Worm (Caenorhabditis elegans) whole organism, L2 larva: ENCODE measurements around the gene inos-1.
A peak's percentile ranks its signal among the peaks of the same experiment; 100 is the strongest.

Experiments used
- C34F6.9 ChIP-seq: fragments of 150-350 bp; optimal IDR thresholded peaks from 2 replicates; lab custom pipeline; 2014; ENCODE audit warnings: missing biosample characterization, missing genetic modification characterization
- F13H6.1 ChIP-seq: sonication (generic microtip); optimal IDR thresholded peaks from 2 replicates; lab custom pipeline; 2016; ENCODE audit warnings: missing genetic modification characterization, missing compliant biosample characterization
- R02D3.7 ChIP-seq: fragments of 150-350 bp; optimal IDR thresholded peaks from 2 replicates; lab custom pipeline; 2014; ENCODE audit warnings: missing biosample characterization, missing genetic modification characterization
- Y55F3AM.14 ChIP-seq: fragments of 200-800 bp; sonication (Bioruptor generic); optimal IDR thresholded peaks from 2 replicates; lab custom pipeline; 2018; ENCODE audit warnings: mild to moderate bottlenecking, missing genetic modification characterization, missing compliant biosample characterization
- ZK546.5 ChIP-seq: sonication (generic microtip); optimal IDR thresholded peaks from 2 replicates; lab custom pipeline; 2017; ENCODE audit warnings: missing biosample characterization, missing genetic modification characterization
- alr-1 ChIP-seq: fragments of 150-350 bp; optimal IDR thresholded peaks from 2 replicates; lab custom pipeline; 2014; ENCODE audit warnings: missing biosample characterization, missing genetic modification characterization
- aly-2 ChIP-seq: fragments of 150-350 bp; optimal IDR thresholded peaks from 2 replicates; lab custom pipeline; 2014; ENCODE audit warnings: missing biosample characterization, missing genetic modification characterization
- ama-1 ChIP-seq: fragments of 150-350 bp; optimal IDR thresholded peaks from 2 replicates; lab custom pipeline; 2018; ENCODE audit warnings: inconsistent platforms
- blmp-1 ChIP-seq: sonication (generic microtip); optimal IDR thresholded peaks from 2 replicates; lab custom pipeline; 2017; ENCODE audit warnings: missing genetic modification characterization, mild to moderate bottlenecking, missing compliant biosample characterization, antibody characterized with exemption, moderate library complexity; ENCODE audit not compliant: insufficient read depth
- ceh-16 ChIP-seq: fragments of 150-350 bp; optimal IDR thresholded peaks from 2 replicates; lab custom pipeline; 2014; ENCODE audit warnings: missing biosample characterization, missing genetic modification characterization
- ceh-82 ChIP-seq: fragments of 150-350 bp; optimal IDR thresholded peaks from 2 replicates; lab custom pipeline; 2014; ENCODE audit warnings: missing biosample characterization, missing genetic modification characterization
- crh-2 ChIP-seq: sonication (generic microtip); optimal IDR thresholded peaks from 2 replicates; lab custom pipeline; 2017; ENCODE audit warnings: missing biosample characterization, missing genetic modification characterization
- dmd-4 ChIP-seq: sonication (generic microtip); optimal IDR thresholded peaks from 2 replicates; lab custom pipeline; 2017; ENCODE audit warnings: missing biosample characterization, missing genetic modification characterization
- egl-27 ChIP-seq: sonication (generic microtip); optimal IDR thresholded peaks from 3 replicates; lab custom pipeline; 2017; ENCODE audit warnings: missing biosample characterization, missing genetic modification reagents, missing genetic modification characterization
- elt-1 ChIP-seq: fragments of 150-350 bp; optimal IDR thresholded peaks from 2 replicates; lab custom pipeline; 2014; ENCODE audit warnings: missing biosample characterization, missing genetic modification characterization
- elt-3 ChIP-seq: sonication (generic microtip); optimal IDR thresholded peaks from 2 replicates; lab custom pipeline; 2017; ENCODE audit warnings: missing biosample characterization, missing genetic modification characterization
- fos-1 ChIP-seq: fragments of 150-350 bp; optimal IDR thresholded peaks from 2 replicates; lab custom pipeline; 2014; ENCODE audit warnings: missing biosample characterization, missing genetic modification characterization
- gmeb-1 ChIP-seq: fragments of 150-350 bp; optimal IDR thresholded peaks from 2 replicates; lab custom pipeline; 2014; ENCODE audit warnings: missing biosample characterization, missing genetic modification characterization
- lin-11 ChIP-seq: fragments of 150-350 bp; sonication (generic microtip); optimal IDR thresholded peaks from 2 replicates; lab custom pipeline; 2014; ENCODE audit warnings: missing biosample characterization, missing genetic modification characterization, inconsistent platforms, mixed read lengths
- lin-13 ChIP-seq: fragments of 150-350 bp; optimal IDR thresholded peaks from 2 replicates; lab custom pipeline; 2014; ENCODE audit warnings: missing biosample characterization, missing genetic modification reagents, missing genetic modification characterization
- lin-39 ChIP-seq: fragments of 150-350 bp; optimal IDR thresholded peaks from 2 replicates; lab custom pipeline; 2014; ENCODE audit warnings: missing biosample characterization, missing genetic modification reagents, missing genetic modification characterization
- lsy-2 ChIP-seq, 2 experiments: fragments of 150-350 bp in 1 of 2; sonication (generic microtip) in 1 of 2; optimal IDR thresholded peaks; 2 replicates each; lab custom pipeline; 2014 to 2017; ENCODE audit warnings: missing biosample characterization in 2 of 2, missing genetic modification characterization in 2 of 2
- mab-5 ChIP-seq: fragments of 150-350 bp; optimal IDR thresholded peaks from 2 replicates; lab custom pipeline; 2014; ENCODE audit warnings: missing biosample characterization, missing genetic modification characterization
- mbf-1 ChIP-seq: sonication (generic microtip); optimal IDR thresholded peaks from 2 replicates; lab custom pipeline; 2017; ENCODE audit warnings: missing biosample characterization, missing genetic modification characterization
- mdl-1 ChIP-seq, 2 experiments: fragments of 150-350 bp in 1 of 2; sonication (generic microtip) in 1 of 2; optimal IDR thresholded peaks; 2 replicates each; lab custom pipeline; 2017; ENCODE audit warnings: missing biosample characterization in 2 of 2, missing genetic modification characterization in 2 of 2
- nhr-10 ChIP-seq: sonication (generic microtip); optimal IDR thresholded peaks from 2 replicates; lab custom pipeline; 2017; ENCODE audit warnings: missing biosample characterization, missing genetic modification characterization
- nhr-11 ChIP-seq: fragments of 150-350 bp; optimal IDR thresholded peaks from 2 replicates; lab custom pipeline; 2014; ENCODE audit warnings: missing biosample characterization, missing genetic modification characterization
- nhr-12 ChIP-seq: fragments of 150-350 bp; optimal IDR thresholded peaks from 2 replicates; lab custom pipeline; 2014; ENCODE audit warnings: missing biosample characterization, missing genetic modification characterization
- nhr-129 ChIP-seq: fragments of 150-350 bp; optimal IDR thresholded peaks from 2 replicates; lab custom pipeline; 2014; ENCODE audit warnings: missing biosample characterization, missing genetic modification characterization
- nhr-21 ChIP-seq: fragments of 150-350 bp; optimal IDR thresholded peaks from 2 replicates; lab custom pipeline; 2014; ENCODE audit warnings: missing biosample characterization, missing genetic modification characterization
- nhr-77 ChIP-seq: fragments of 150-350 bp; optimal IDR thresholded peaks from 2 replicates; lab custom pipeline; 2014; ENCODE audit warnings: missing biosample characterization, missing genetic modification characterization
- peb-1 ChIP-seq: fragments of 150-350 bp; optimal IDR thresholded peaks from 2 replicates; lab custom pipeline; 2014; ENCODE audit warnings: missing biosample characterization, missing genetic modification characterization
- skn-1 ChIP-seq: sonication (generic microtip); optimal IDR thresholded peaks from 2 replicates; lab custom pipeline; 2017; ENCODE audit warnings: missing biosample characterization, missing genetic modification characterization
- sma-3 ChIP-seq: sonication (generic microtip); optimal IDR thresholded peaks from 2 replicates; lab custom pipeline; 2016; ENCODE audit warnings: missing genetic modification reagents, missing genetic modification characterization, missing compliant biosample characterization
- sma-9 ChIP-seq, 2 experiments: fragments of 150-350 bp in 1 of 2; sonication (generic microtip) in 1 of 2; optimal IDR thresholded peaks; 2 replicates each; lab custom pipeline; 2014 to 2016; ENCODE audit warnings: missing genetic modification characterization in 2 of 2, mild to moderate bottlenecking in 1 of 2, missing biosample characterization in 1 of 2, missing compliant biosample characterization in 1 of 2, missing genetic modification reagents in 1 of 2, moderate library complexity in 1 of 2
- snpc-4 ChIP-seq: fragments of 150-350 bp; optimal IDR thresholded peaks from 2 replicates; lab custom pipeline; 2014; ENCODE audit warnings: missing biosample characterization, missing genetic modification characterization
- unc-39 ChIP-seq: fragments of 150-350 bp; optimal IDR thresholded peaks from 2 replicates; lab custom pipeline; 2014; ENCODE audit warnings: missing biosample characterization, missing genetic modification characterization
- unc-55 ChIP-seq: fragments of 150-350 bp; sonication (generic microtip); optimal IDR thresholded peaks from 3 replicates; lab custom pipeline; 2014; ENCODE audit warnings: missing biosample characterization, missing genetic modification reagents, missing genetic modification characterization
- zag-1 ChIP-seq: fragments of 150-350 bp; optimal IDR thresholded peaks from 2 replicates; lab custom pipeline; 2014; ENCODE audit warnings: missing biosample characterization, missing genetic modification characterization
- ztf-1 ChIP-seq: fragments of 200-800 bp; sonication (Bioruptor generic); conservative IDR thresholded peaks from 2 replicates; pipeline ENCODE4 v1.3.6; 2022; ENCODE audit warnings: missing genetic modification characterization, missing compliant biosample characterization
- ztf-11 ChIP-seq: sonication (generic microtip); optimal IDR thresholded peaks from 2 replicates; lab custom pipeline; 2017; ENCODE audit warnings: missing biosample characterization, missing genetic modification characterization
- ztf-4 ChIP-seq: fragments of 150-350 bp; optimal IDR thresholded peaks from 2 replicates; lab custom pipeline; 2014; ENCODE audit warnings: missing biosample characterization, missing genetic modification characterization

Gene inos-1

DNA sequence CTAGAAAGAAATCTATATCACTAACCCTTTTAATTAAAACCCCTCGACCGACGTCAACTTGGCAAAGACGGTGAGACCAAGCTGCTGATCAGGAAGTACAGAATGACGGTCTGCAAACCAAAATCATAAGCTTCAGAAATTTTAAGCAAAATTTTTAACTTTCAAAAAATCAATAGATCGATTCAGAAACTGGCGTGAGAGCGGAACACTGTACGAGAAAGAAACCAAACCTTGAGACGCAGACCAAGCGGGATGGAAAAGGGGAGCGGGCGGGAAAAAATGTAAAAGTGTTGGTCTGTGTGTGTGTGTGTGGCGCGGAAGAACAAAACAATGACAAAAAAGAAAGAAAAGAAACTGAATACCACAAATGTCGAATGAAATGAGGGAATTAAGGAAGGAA is 48.4 kb upstream of the inos-1 start, which contains the start of the genes F44E5.17 and gpb-1:
Gene F44E5.17 (minus strand): TSS at position 101 of the 400 bp plus-strand sequence.
Gene gpb-1 (minus strand): TSS at position 118 of the 400 bp plus-strand sequence.
- TF ChIP-seq ceh-82 (tag; lab: Kevin White, UChicago) (no peak), snpc-4 (tag; lab: Kevin White, UChicago) (no peak), lin-39 (no peak), mab-5 (tag; lab: Kevin White, UChicago) (no peak), nhr-11 (no peak), R02D3.7 (tag; lab: Kevin White, UChicago) (no peak), elt-3 (tag; lab: Kevin White, UChicago) (no peak), blmp-1 (tag; lab: Kevin White, UChicago) (no peak), C34F6.9 (tag; lab: Kevin White, UChicago) (no peak), dmd-4 (tag; lab: Kevin White, UChicago) (no peak), nhr-12 (tag; lab: Kevin White, UChicago) (no peak), ceh-16 (tag; lab: Kevin White, UChicago) (no peak)

DNA sequence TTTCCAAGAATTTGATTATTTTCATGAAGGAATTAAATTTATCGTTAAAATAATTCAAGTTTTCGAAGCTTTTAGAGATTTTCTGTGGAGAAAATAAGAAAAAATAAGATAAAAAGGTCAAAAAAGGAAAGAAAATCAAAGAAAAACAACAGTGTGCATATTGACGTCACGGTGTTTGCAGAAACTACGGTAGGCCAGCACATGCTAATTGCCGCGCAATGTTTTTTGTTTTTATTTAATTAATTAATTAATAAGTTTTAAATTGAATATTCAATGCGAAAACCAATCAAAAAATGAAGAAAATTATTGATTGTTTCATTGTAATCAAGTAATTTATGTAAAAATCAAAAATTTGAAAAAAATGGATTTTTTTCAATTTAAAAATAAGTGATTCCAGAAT is 47.8 kb upstream of the inos-1 start:
- TF ChIP-seq R02D3.7 (tag; lab: Kevin White, UChicago) = no peak
- TF ChIP-seq ceh-16 (tag; lab: Kevin White, UChicago) = no peak
- no peak for TF ChIP-seq ztf-11 (tag; lab: Kevin White, UChicago)
- no peak for TF ChIP-seq mdl-1 (tag; optimal IDR thresholded peaks at IDR 0.05; lab: Kevin White, UChicago)
- TF ChIP-seq lsy-2 (tag; optimal IDR thresholded peaks at IDR 0.05; lab: Kevin White, UChicago) = peak; percentile 29 to 92
- no peak for TF ChIP-seq ceh-82 (tag; lab: Kevin White, UChicago)
- TF ChIP-seq lin-13 (GFP tag; lab: Kevin White, UChicago) = peak; percentile 8
- no peak for TF ChIP-seq blmp-1 (tag; lab: Kevin White, UChicago)
- TF ChIP-seq ztf-1 = no peak
- no peak for TF ChIP-seq crh-2
- no peak for TF ChIP-seq peb-1 (tag; lab: Kevin White, UChicago)
- peak; percentile 33 for TF ChIP-seq unc-55 (GFP tag; lab: Kevin White, UChicago)

DNA sequence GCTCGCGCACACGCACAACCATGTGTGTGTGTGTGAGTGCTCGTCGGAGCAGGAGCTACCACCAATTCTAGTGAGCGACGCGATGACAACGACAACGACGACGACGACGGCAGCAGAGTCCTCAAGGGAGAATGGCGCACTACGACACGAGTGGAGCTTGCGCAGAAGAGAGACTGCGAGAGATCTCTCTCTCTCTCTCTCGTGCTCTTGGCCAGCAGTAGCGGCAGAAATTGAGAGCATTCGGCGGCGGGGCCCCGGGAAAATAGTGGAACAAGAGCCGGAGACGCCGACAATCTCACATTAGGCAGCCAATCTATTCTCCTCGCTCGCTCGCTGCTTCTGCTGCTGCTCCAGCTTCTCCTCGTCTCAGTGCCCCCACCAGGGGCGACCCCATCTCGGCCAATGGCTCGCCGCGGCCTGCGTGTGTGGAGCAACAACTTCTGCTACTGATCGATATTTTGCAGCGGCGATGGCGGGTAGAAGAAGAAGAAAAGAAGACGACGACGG is 46.7 kb upstream of the inos-1 start:
- TF ChIP-seq nhr-10 (no peak), aly-2 (tag; lab: Kevin White, UChicago) (no peak), mbf-1 (tag; lab: Kevin White, UChicago) (no peak), ztf-11 (tag; lab: Kevin White, UChicago) (peak; percentile 29), F13H6.1 (tag; lab: Kevin White, UChicago) (peak; percentile 88), lin-39 (no peak), gmeb-1 (tag; lab: Kevin White, UChicago) (no peak), egl-27 (tag; lab: Kevin White, UChicago) (peak; percentile 2), nhr-77 (tag; lab: Kevin White, UChicago) (no peak), blmp-1 (tag; lab: Kevin White, UChicago) (no peak), skn-1 (tag; lab: Kevin White, UChicago) (no peak), zag-1 (tag; lab: Kevin White, UChicago) (peak; percentile 90), dmd-4 (tag; lab: Kevin White, UChicago) (no peak), ztf-4 (tag; lab: Kevin White, UChicago) (peak; percentile 66), peb-1 (tag; lab: Kevin White, UChicago) (no peak), ama-1 (no peak), lsy-2 (tag; optimal IDR thresholded peaks at IDR 0.05; lab: Kevin White, UChicago) (peak; percentile 34 to 62), sma-3 (GFP tag; lab: Kevin White, UChicago) (no peak), Y55F3AM.14 (peak; percentile 72), nhr-21 (peak; percentile 15), ceh-82 (tag; lab: Kevin White, UChicago) (peak; percentile 39), mdl-1 (tag; optimal IDR thresholded peaks at IDR 0.05; lab: Kevin White, UChicago) (peak; percentile 49 to 76), lin-11 (peak; percentile 72), mab-5 (tag; lab: Kevin White, UChicago) (peak; percentile 33), sma-9 (GFP tag; optimal IDR thresholded peaks at IDR 0.05; lab: Kevin White, UChicago) (peak; percentile 53), sma-9 (tag; optimal IDR thresholded peaks at IDR 0.05; lab: Kevin White, UChicago) (no peak), unc-55 (GFP tag; lab: Kevin White, UChicago) (peak; percentile 59), unc-39 (no peak), fos-1 (peak; percentile 14), nhr-129 (tag; lab: Kevin White, UChicago) (peak; percentile 78), elt-1 (tag; lab: Kevin White, UChicago) (no peak), crh-2 (peak; percentile 26), ZK546.5 (tag; lab: Kevin White, UChicago) (no peak), C34F6.9 (tag; lab: Kevin White, UChicago) (peak; percentile 68), lin-13 (GFP tag; lab: Kevin White, UChicago) (peak; percentile 19), R02D3.7 (tag; lab: Kevin White, UChicago) (no peak), alr-1 (no peak)
